Worm (Caenorhabditis elegans): ENCODE data around the gene M03C11.1.

M03C11.1 gene

ce11 chrIII:10386476-10386875 is 9.4 kb downstream of the M03C11.1 start, which contains the start of gene C38H2.3:
Gene C38H2.3, minus strand, starts transcription at chrIII:10386576.
- TF ChIP-seq unc-62 (GFP tag; optimal IDR thresholded peaks at IDR 0.05), result no peak

- no peak for TF ChIP-seq unc-62 (GFP tag; optimal IDR thresholded peaks at IDR 0.05)
Measured at ce11 chrIII:10383804-10384203, 12.1 kb downstream of the M03C11.1 start.

- no peak for TF ChIP-seq unc-62 (GFP tag; optimal IDR thresholded peaks at IDR 0.05)
Measured at ce11 chrIII:10381473-10381872, 14.4 kb downstream of the M03C11.1 start, which contains the start of gene C38H2.2. Gene C38H2.2, plus strand, starts transcription at chrIII:10381773.

ce11 chrIII:10380640-10381039 is 15.2 kb downstream of the M03C11.1 start:
- TF ChIP-seq unc-62 (GFP tag; optimal IDR thresholded peaks at IDR 0.05), result no peak

- no peak for TF ChIP-seq unc-62 (GFP tag; optimal IDR thresholded peaks at IDR 0.05)
Measured at ce11 chrIII:10379632-10380031, 16.3 kb downstream of the M03C11.1 start.

- no peak for TF ChIP-seq unc-62 (GFP tag; optimal IDR thresholded peaks at IDR 0.05)
Measured at ce11 chrIII:10378899-10379298, 17.0 kb downstream of the M03C11.1 start.

- no peak for TF ChIP-seq unc-62 (GFP tag; optimal IDR thresholded peaks at IDR 0.05)
Measured at ce11 chrIII:10376041-10376440, 19.8 kb downstream of the M03C11.1 start.

ce11 chrIII:10373845-10374244 is 22.0 kb downstream of the M03C11.1 start:
- TF ChIP-seq unc-62 (GFP tag; optimal IDR thresholded peaks at IDR 0.05), result no peak

ce11 chrIII:10367355-10367909 is 28.5 kb downstream of the M03C11.1 start:
- no peak for TF ChIP-seq unc-62 (GFP tag; optimal IDR thresholded peaks at IDR 0.05)

- no peak for TF ChIP-seq unc-62 (GFP tag; optimal IDR thresholded peaks at IDR 0.05)
Measured at ce11 chrIII:10364656-10365055, 31.2 kb downstream of the M03C11.1 start, which contains the start of gene tbc-8. Gene tbc-8, plus strand, starts transcription at chrIII:10364956.

ce11 chrIII:10362920-10363319 is 33.0 kb downstream of the M03C11.1 start:
- no peak for TF ChIP-seq unc-62 (GFP tag; optimal IDR thresholded peaks at IDR 0.05)

ce11 chrIII:10361456-10361855 is 34.4 kb downstream of the M03C11.1 start:
- no peak for TF ChIP-seq unc-62 (GFP tag; optimal IDR thresholded peaks at IDR 0.05)

- no peak for TF ChIP-seq unc-62 (GFP tag; optimal IDR thresholded peaks at IDR 0.05)
Measured at ce11 chrIII:10359916-10360315, 36.0 kb downstream of the M03C11.1 start.

ce11 chrIII:10358751-10359150 is 37.1 kb downstream of the M03C11.1 start:
- no peak for TF ChIP-seq unc-62 (GFP tag; optimal IDR thresholded peaks at IDR 0.05)

ce11 chrIII:10357598-10358186 is 38.2 kb downstream of the M03C11.1 start, which contains the start of gene umps-1:
Gene umps-1, minus strand, starts transcription at chrIII:10357648.
- TF ChIP-seq unc-62 (GFP tag; optimal IDR thresholded peaks at IDR 0.05), result no peak

- no peak for TF ChIP-seq unc-62 (GFP tag; optimal IDR thresholded peaks at IDR 0.05)
Measured at ce11 chrIII:10355382-10355781, 40.5 kb downstream of the M03C11.1 start, which contains the start of gene spp-1. Gene spp-1, minus strand, starts transcription at chrIII:10355668.

ce11 chrIII:10354591-10354990 is 41.3 kb downstream of the M03C11.1 start:
- no peak for TF ChIP-seq unc-62 (GFP tag; optimal IDR thresholded peaks at IDR 0.05)
